Fruit fly (Drosophila melanogaster) whole organism, wandering third instar larva: ENCODE measurements around the gene CG15879.

Experiments
- Abd-B ChIP-seq: fragments of >200 bp; optimal IDR thresholded peaks from 2 replicates; lab custom pipeline; 2017; ENCODE audit warnings: missing biosample characterization, missing genetic modification characterization
- CG32264 ChIP-seq: fragments of 200-800 bp; sonication (Bioruptor generic); optimal IDR thresholded peaks from 2 replicates; lab custom pipeline; 2016; ENCODE audit warnings: missing biosample characterization, missing genetic modification characterization
- CG9705 ChIP-seq: fragments of 200-800 bp; sonication (Bioruptor generic); optimal IDR thresholded peaks from 2 replicates; lab custom pipeline; 2018; ENCODE audit warnings: missing biosample characterization, mild to moderate bottlenecking, missing genetic modification characterization
- Dfd ChIP-seq: fragments of >200 bp; optimal IDR thresholded peaks from 2 replicates; lab custom pipeline; 2017; ENCODE audit warnings: missing biosample characterization, missing genetic modification characterization
- GATAd ChIP-seq: sonication (Bioruptor generic); optimal IDR thresholded peaks from 2 replicates; lab custom pipeline; 2016; ENCODE audit warnings: missing biosample characterization, missing genetic modification characterization
- HLH106 ChIP-seq: fragments of 200-800 bp; optimal IDR thresholded peaks from 3 replicates; lab custom pipeline; 2019; ENCODE audit warnings: missing biosample characterization, mild to moderate bottlenecking, missing genetic modification characterization, moderate library complexity
- Hnf4 ChIP-seq: fragments of 200-800 bp; sonication (Bioruptor generic); optimal IDR thresholded peaks from 2 replicates; lab custom pipeline; 2016; ENCODE audit warnings: missing biosample characterization, mild to moderate bottlenecking, missing genetic modification characterization
- Hr83 ChIP-seq: fragments of 200-300 bp; sonication (Bioruptor generic); optimal IDR thresholded peaks from 2 replicates; lab custom pipeline; 2016; ENCODE audit warnings: missing biosample characterization, mild to moderate bottlenecking, missing genetic modification characterization, moderate library complexity; ENCODE audit not compliant: poor library complexity, severe bottlenecking
- Mio ChIP-seq: sonication (Bioruptor generic); optimal IDR thresholded peaks from 2 replicates; lab custom pipeline; 2016; ENCODE audit warnings: missing biosample characterization, missing genetic modification characterization
- OdsH ChIP-seq: fragments of 200-800 bp; sonication (Bioruptor generic); optimal IDR thresholded peaks from 2 replicates; lab custom pipeline; 2016; ENCODE audit warnings: missing biosample characterization, mild to moderate bottlenecking, missing genetic modification characterization
- Rel ChIP-seq, 2 experiments: fragments of 200-800 bp; sonication (Bioruptor generic) in 1 of 2; optimal IDR thresholded peaks; 2 replicates in 1 of 2; 3 replicates in 1 of 2; lab custom pipeline; 2016 to 2019; ENCODE audit warnings: mild to moderate bottlenecking in 2 of 2, missing biosample characterization in 2 of 2, missing genetic modification characterization in 2 of 2, moderate library complexity in 1 of 2
- Sp1 ChIP-seq: fragments of 200-800 bp; sonication (Bioruptor generic); optimal IDR thresholded peaks from 3 replicates; lab custom pipeline; 2019; ENCODE audit warnings: missing biosample characterization, mild to moderate bottlenecking, missing genetic modification characterization, moderate library complexity
- br ChIP-seq: fragments of 200-800 bp; sonication (Bioruptor generic); optimal IDR thresholded peaks from 2 replicates; lab custom pipeline; 2016; ENCODE audit warnings: missing biosample characterization, missing genetic modification characterization
- brk ChIP-seq: fragments of 200-800 bp; sonication (Bioruptor generic); optimal IDR thresholded peaks from 2 replicates; lab custom pipeline; 2016; ENCODE audit warnings: missing biosample characterization, mild to moderate bottlenecking, missing genetic modification characterization
- dl ChIP-seq, 2 experiments: fragments of 175-275, 200-275 bp in 1 of 2; fragments of 200-275 bp in 1 of 2; sonication (Bioruptor generic); optimal IDR thresholded peaks; lab custom pipeline; 2018; ENCODE audit warnings: mild to moderate bottlenecking in 2 of 2, missing biosample characterization in 2 of 2, missing genetic modification characterization in 2 of 2, moderate library complexity in 2 of 2; ENCODE audit not compliant: partially characterized antibody in 2 of 2, insufficient read depth in 1 of 2
- dmrt93B ChIP-seq: fragments of 200-800 bp; sonication (Bioruptor generic); optimal IDR thresholded peaks from 2 replicates; lab custom pipeline; 2018; ENCODE audit warnings: missing biosample characterization, mild to moderate bottlenecking, missing genetic modification characterization
- dsf ChIP-seq: sonication (Bioruptor generic); optimal IDR thresholded peaks from 2 replicates; lab custom pipeline; 2016; ENCODE audit warnings: missing biosample characterization, missing genetic modification characterization, borderline replicate concordance
- ey ChIP-seq: fragments of 200-800 bp; sonication (Bioruptor generic); optimal IDR thresholded peaks from 2 replicates; lab custom pipeline; 2016; ENCODE audit warnings: missing biosample characterization, missing genetic modification characterization
- foxo ChIP-seq, 2 experiments: fragments of 200-800 bp; sonication (Bioruptor generic); optimal IDR thresholded peaks; 2 replicates in 1 of 2; 3 replicates in 1 of 2; lab custom pipeline; 2016 to 2017; ENCODE audit warnings: missing biosample characterization in 2 of 2, missing genetic modification characterization in 2 of 2
- fru ChIP-seq: fragments of 200-800 bp; sonication (Bioruptor generic); optimal IDR thresholded peaks from 3 replicates; lab custom pipeline; 2016; ENCODE audit warnings: missing biosample characterization, mild to moderate bottlenecking, missing genetic modification characterization
- h ChIP-seq: fragments of 200-800 bp; sonication (Bioruptor generic); optimal IDR thresholded peaks from 3 replicates; lab custom pipeline; 2016; ENCODE audit warnings: missing biosample characterization, mild to moderate bottlenecking, missing genetic modification characterization
- jim ChIP-seq: fragments of 175-275, 200-325 bp; sonication (Bioruptor generic); optimal IDR thresholded peaks from 2 replicates; lab custom pipeline; 2016; ENCODE audit warnings: missing biosample characterization, mild to moderate bottlenecking, missing genetic modification characterization
- pan ChIP-seq: fragments of >200 bp; optimal IDR thresholded peaks from 2 replicates; lab custom pipeline; 2017
- psq ChIP-seq: fragments of 200-800 bp; sonication (Bioruptor generic); optimal IDR thresholded peaks from 3 replicates; lab custom pipeline; 2017; ENCODE audit warnings: missing biosample characterization, mild to moderate bottlenecking, missing genetic modification characterization, moderate library complexity
- rgr ChIP-seq: fragments of 200-800 bp; sonication (Bioruptor generic); optimal IDR thresholded peaks from 3 replicates; lab custom pipeline; 2016; ENCODE audit warnings: missing biosample characterization, mild to moderate bottlenecking, missing genetic modification characterization
- sage ChIP-seq: fragments of 200-800 bp; sonication (Bioruptor generic); optimal IDR thresholded peaks from 2 replicates; lab custom pipeline; 2016; ENCODE audit warnings: missing biosample characterization, mild to moderate bottlenecking, missing genetic modification characterization
- sv ChIP-seq: fragments of 200-800 bp; sonication (Bioruptor generic); optimal IDR thresholded peaks from 3 replicates; lab custom pipeline; 2016; ENCODE audit warnings: missing biosample characterization, missing genetic modification characterization
- usp ChIP-seq: fragments of >200 bp; optimal IDR thresholded peaks from 2 replicates; lab custom pipeline; 2017; ENCODE audit warnings: missing biosample characterization, missing genetic modification characterization
- woc ChIP-seq: sonication (Bioruptor generic); optimal IDR thresholded peaks from 2 replicates; lab custom pipeline; 2016; ENCODE audit warnings: missing biosample characterization, mild to moderate bottlenecking, missing genetic modification characterization

CG15879 gene

DNA sequence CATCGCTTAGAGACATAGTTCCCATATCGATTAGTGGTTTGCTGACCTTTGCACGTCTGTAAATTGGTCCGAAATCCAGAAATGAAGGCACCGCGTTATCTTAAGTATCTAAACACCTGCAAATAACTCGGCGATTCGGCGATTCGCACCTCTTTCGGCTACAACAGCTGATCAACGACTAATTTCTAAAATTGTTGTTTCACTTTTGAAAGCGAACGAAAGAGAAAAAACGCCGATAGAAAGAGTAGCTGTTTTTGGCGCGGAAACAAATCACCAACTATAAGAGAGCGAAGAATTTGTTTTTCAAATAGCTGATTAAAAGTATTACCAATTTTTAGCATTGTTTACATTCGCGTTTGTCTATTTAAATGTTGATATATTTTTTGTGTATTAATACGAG, at the start of gene CG15879:
Gene CG15879, minus strand, starts transcription at position 155 of the 400 bp plus-strand sequence.
- TF ChIP-seq brk (GFP tag; lab: Kevin White, UChicago) = no peak
- no peak for TF ChIP-seq foxo (GFP tag; optimal IDR thresholded peaks at IDR 0.05; lab: Kevin White, UChicago)
- TF ChIP-seq rgr = no peak
- TF ChIP-seq dmrt93B (GFP tag; lab: Kevin White, UChicago) = no peak
- no peak for TF ChIP-seq CG9705

DNA sequence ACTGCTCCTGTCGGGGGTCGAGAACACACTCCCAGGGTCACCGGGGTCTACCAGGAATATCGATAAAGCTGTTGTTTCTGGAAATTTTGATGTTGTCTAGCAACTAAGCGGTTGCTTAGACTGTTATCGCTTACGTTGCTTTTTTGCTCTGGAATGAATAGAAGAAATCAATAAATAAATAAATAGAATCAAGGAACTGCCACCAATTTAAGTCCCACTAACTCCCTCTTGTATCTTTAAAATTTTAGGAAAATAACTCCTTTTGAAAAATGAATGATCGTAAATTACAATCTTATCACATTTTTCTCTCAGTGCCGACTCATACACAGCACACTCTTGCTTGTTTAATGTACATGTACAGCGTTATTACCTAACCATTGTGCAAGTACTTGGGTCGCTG, 43.5 kb upstream of the CG15879 start, which contains the start of gene CG15878:
Gene CG15878, minus strand, starts transcription at position 101 of the 400 bp plus-strand sequence.
- no peak for TF ChIP-seq OdsH (GFP tag; lab: Kevin White, UChicago)
- no peak for TF ChIP-seq Hnf4 (GFP tag; lab: Kevin White, UChicago)
- TF ChIP-seq sv (GFP tag; lab: Kevin White, UChicago) = no peak
- TF ChIP-seq jim (GFP tag; lab: Kevin White, UChicago) = no peak
- TF ChIP-seq, all 38 proteins: peak for 0

DNA sequence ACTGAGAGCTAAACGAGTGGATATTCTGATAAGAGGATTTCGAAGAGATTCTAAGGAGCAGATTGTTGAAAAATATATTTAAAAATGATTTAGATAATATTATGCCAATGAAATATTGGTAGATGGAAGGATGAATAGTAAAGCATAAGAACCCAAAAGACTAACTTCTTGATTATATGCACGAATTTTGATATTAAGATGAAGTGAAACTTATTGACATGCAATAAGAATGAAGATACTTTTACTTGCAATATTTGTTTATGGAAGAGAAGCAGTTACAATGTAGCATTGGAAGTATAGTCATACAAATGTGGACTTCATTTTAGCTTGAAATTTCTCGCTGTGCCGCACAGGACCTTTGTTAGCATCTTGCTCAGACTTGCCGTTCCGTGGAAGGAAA, 27.8 kb upstream of the CG15879 start, which contains the start of gene CG8960:
Gene CG8960, plus strand, starts transcription at position 301 of the 400 bp plus-strand sequence.
- TF ChIP-seq sage (GFP tag; lab: Kevin White, UChicago) (no peak), Hr83 (GFP tag; lab: Kevin White, UChicago) (no peak), usp (GFP tag; lab: Kevin White, UChicago) (no peak), dl (GFP tag; optimal IDR thresholded peaks at IDR 0.05; lab: Kevin White, UChicago; ENCODE audit: insufficient read depth in 1 of 2, partially characterized antibody in 2 of 2) (no peak), pan (lab: Kevin White, UChicago) (no peak), rgr (no peak), fru (GFP tag; lab: Kevin White, UChicago) (no peak), h (no peak), psq (GFP tag; lab: Kevin White, UChicago) (no peak), CG32264 (no peak), Dfd (GFP tag; lab: Kevin White, UChicago) (no peak), ey (GFP tag; lab: Kevin White, UChicago) (no peak), Rel (GFP tag; optimal IDR thresholded peaks at IDR 0.05; lab: Kevin White, UChicago) (no peak), Rel (tag; optimal IDR thresholded peaks at IDR 0.05; lab: Kevin White, UChicago) (no peak), dmrt93B (GFP tag; lab: Kevin White, UChicago) (no peak), Mio (GFP tag; lab: Kevin White, UChicago) (no peak)

DNA sequence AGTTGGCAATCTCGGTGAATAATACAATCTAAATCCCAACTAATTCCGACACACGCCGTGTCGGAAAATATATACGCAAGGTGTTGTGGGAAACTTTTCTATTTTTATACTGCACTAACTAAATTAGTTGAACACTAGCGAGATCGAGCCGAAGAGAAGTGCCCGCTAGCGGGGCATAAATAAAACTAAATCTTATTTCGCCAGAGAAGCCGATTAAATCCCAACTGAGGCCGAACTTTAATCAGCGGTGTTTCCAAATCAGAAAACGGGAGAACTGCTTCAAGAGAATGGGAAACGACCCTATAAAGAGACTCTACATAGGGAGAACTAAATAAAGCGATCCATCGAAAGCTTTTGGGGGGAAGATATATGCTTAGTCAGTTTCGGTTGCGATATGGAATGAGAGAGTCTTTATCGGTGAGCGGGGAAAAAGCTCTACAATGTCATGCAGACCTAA, 23.1 kb upstream of the CG15879 start, which contains the start of gene CG5707:
Gene CG5707, minus strand, starts transcription at position 228 of the 457 bp plus-strand sequence.
- TF ChIP-seq woc (GFP tag; lab: Kevin White, UChicago) (no peak), Hnf4 (GFP tag; lab: Kevin White, UChicago) (no peak), sv (GFP tag; lab: Kevin White, UChicago) (no peak), Sp1 (GFP tag; lab: Kevin White, UChicago) (no peak), HLH106 (tag; lab: Kevin White, UChicago) (no peak), rgr (no peak), Abd-B (GFP tag; lab: Kevin White, UChicago) (no peak), psq (GFP tag; lab: Kevin White, UChicago) (no peak), br (GFP tag; lab: Kevin White, UChicago) (no peak), usp (GFP tag; lab: Kevin White, UChicago) (no peak), GATAd (no peak)

DNA sequence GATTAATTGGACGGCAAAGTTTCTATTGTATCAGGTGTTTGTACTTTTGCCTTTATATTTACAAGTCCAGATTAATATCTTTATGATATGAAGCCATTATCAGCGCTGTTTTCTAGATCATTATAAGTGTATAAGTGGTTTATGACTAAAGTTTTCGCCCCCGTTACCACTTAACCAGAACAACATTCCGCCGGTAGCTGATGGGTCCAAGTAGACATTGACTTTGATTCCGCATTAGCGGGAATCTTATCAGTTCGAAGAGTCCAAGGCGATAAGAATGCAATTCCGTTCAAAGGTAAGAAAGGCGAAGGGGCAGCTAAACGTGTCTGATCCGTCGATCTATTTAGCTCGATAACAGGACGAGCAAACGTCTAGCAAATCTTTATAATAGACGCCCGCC, 22.6 kb upstream of the CG15879 start:
- TF ChIP-seq CG9705 = no peak
- no peak for TF ChIP-seq usp (GFP tag; lab: Kevin White, UChicago)
- no peak for TF ChIP-seq Sp1 (GFP tag; lab: Kevin White, UChicago)
- TF ChIP-seq brk (GFP tag; lab: Kevin White, UChicago) = no peak
- no peak for TF ChIP-seq Hnf4 (GFP tag; lab: Kevin White, UChicago)

DNA sequence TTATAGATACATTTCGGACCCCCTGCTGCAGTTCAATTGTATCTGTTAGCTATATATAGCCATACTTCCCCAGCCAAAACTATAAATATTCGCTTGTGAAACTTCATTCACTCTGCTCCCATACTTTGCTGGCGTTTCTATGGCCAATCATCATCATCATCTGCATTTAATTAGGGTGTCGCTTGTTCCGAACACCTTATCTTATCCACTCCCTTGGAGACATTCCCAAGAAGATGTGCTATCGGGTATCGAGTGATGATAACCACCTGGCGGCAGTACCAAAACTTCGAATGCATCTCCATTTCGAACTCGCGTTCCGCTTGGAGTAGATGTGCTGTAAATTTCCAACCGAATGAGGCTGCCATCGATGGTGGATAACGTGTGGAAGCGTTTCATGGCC, 16.7 kb upstream of the CG15879 start, which contains the start of gene CG13810:
Gene CG13810, plus strand, starts transcription at position 301 of the 400 bp plus-strand sequence.
- TF ChIP-seq woc (GFP tag; lab: Kevin White, UChicago) = no peak
- no peak for TF ChIP-seq psq (GFP tag; lab: Kevin White, UChicago)
- no peak for TF ChIP-seq dsf
- no peak for TF ChIP-seq Mio (GFP tag; lab: Kevin White, UChicago)
- TF ChIP-seq Sp1 (GFP tag; lab: Kevin White, UChicago) = no peak
- no peak for TF ChIP-seq GATAd
- TF ChIP-seq dmrt93B (GFP tag; lab: Kevin White, UChicago) = no peak
